Worm (Caenorhabditis elegans) whole organism, late embryonic: ENCODE measurements around the gene dct-14.

ENCODE experiments used
- F13H6.1 ChIP-seq: sonication (generic microtip); optimal IDR thresholded peaks from 2 replicates; lab custom pipeline; 2016; ENCODE audit warnings: missing genetic modification characterization, missing compliant biosample characterization
- K02D7.2 ChIP-seq: sonication (generic microtip); optimal IDR thresholded peaks from 2 replicates; lab custom pipeline; 2017; ENCODE audit warnings: mild to moderate bottlenecking, missing genetic modification characterization, missing compliant biosample characterization
- dmd-4 ChIP-seq: sonication (generic microtip); optimal IDR thresholded peaks from 2 replicates; lab custom pipeline; 2016; ENCODE audit warnings: borderline replicate concordance, missing genetic modification characterization, missing compliant biosample characterization
- nhr-11 ChIP-seq: fragments of 150-350 bp; optimal IDR thresholded peaks from 2 replicates; lab custom pipeline; 2014; ENCODE audit warnings: missing biosample characterization, missing genetic modification characterization
- odd-2 ChIP-seq: sonication (generic microtip); optimal IDR thresholded peaks from 2 replicates; lab custom pipeline; 2017; ENCODE audit warnings: antibody characterized with exemption, mild to moderate bottlenecking, missing genetic modification characterization, missing compliant biosample characterization
- tbx-7 ChIP-seq: sonication (generic microtip); optimal IDR thresholded peaks from 2 replicates; lab custom pipeline; 2016; ENCODE audit warnings: missing genotype, missing genetic modification characterization, missing compliant biosample characterization
- unc-55 ChIP-seq: sonication (generic microtip); optimal IDR thresholded peaks from 2 replicates; lab custom pipeline; 2017; ENCODE audit warnings: missing biosample characterization, missing genetic modification reagents, missing genetic modification characterization
- zip-5 ChIP-seq: sonication (generic microtip); optimal IDR thresholded peaks from 2 replicates; lab custom pipeline; 2016; ENCODE audit warnings: missing genetic modification characterization, missing compliant biosample characterization

ce11 chrV:20479013-20479739, 21.1 kb downstream of the dct-14 start, which contains the start of the genes calf-1 and rpl-2:
- TF ChIP-seq zip-5 (tag; lab: Kevin White, UChicago) = no peak
- TF ChIP-seq odd-2 (tag; lab: Kevin White, UChicago) = no peak
- TF ChIP-seq dmd-4 = no peak
- TF ChIP-seq unc-55 (GFP tag; lab: Kevin White, UChicago) = no peak
- no peak for TF ChIP-seq nhr-11 (tag; lab: Kevin White, UChicago)
- no peak for TF ChIP-seq tbx-7 (tag; lab: Kevin White, UChicago)
- TF ChIP-seq F13H6.1 = no peak
- no peak for TF ChIP-seq K02D7.2 (tag; lab: Kevin White, UChicago)
